Worm (Caenorhabditis elegans): ENCODE measurements around the gene hda-5.

The hda-5 gene

DNA sequence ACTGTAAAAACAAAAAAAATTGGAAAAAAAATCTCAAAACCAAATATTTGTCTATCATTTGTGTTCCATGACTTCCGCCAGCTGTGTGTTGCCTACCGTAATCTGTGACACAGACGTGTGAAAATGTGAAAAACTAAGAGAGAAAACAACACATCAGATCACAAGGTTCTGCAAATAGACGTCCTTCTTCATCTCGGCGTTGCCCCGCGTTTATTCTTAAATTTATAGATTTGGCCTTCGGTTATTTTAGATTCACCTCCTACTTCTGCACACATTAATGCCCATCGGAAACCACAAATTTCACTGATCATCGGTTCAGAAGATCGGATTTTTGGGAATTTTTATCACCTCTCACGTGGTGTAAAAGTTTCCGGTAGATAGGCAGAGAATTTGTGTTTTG, 40.3 kb downstream of the hda-5 start:
- TF ChIP-seq blmp-1 (tag; optimal IDR thresholded peaks at IDR 0.05) (peak; percentile 15), sptf-1 (tag; optimal IDR thresholded peaks at IDR 0.05) (no peak), grh-1 (GFP tag; IDR thresholded peaks at IDR 0.05) (no peak), elt-3 (tag; optimal IDR thresholded peaks at IDR 0.05) (peak in 1 of 6 experiments; percentile 48), ces-1 (GFP tag; optimal IDR thresholded peaks at IDR 0.05) (no peak), ceh-63 (GFP tag; optimal IDR thresholded peaks at IDR 0.05) (no peak), nhr-19 (GFP tag; conservative IDR thresholded peaks at IDR 0.05) (peak; percentile 21; the same call in 1 of the 2 replicates), alr-1 (tag; optimal IDR thresholded peaks at IDR 0.05; ENCODE audit: borderline replicate concordance) (no peak), ceh-88 (GFP tag; IDR thresholded peaks at IDR 0.05) (no peak), unc-98 (GFP tag; IDR thresholded peaks at IDR 0.05) (no peak), snu-23 (GFP tag; optimal IDR thresholded peaks at IDR 0.05) (peak; percentile 14), nhr-237 (tag; optimal IDR thresholded peaks at IDR 0.05) (no peak), nhr-85 (tag) (peak; percentile 89), lin-15B (tag; optimal IDR thresholded peaks at IDR 0.05) (no peak), nhr-76 (tag; optimal IDR thresholded peaks at IDR 0.05) (no peak), fkh-8 (tag; optimal IDR thresholded peaks at IDR 0.05) (no peak), hlh-4 (tag; optimal IDR thresholded peaks at IDR 0.05) (no peak), aha-1 (tag; optimal IDR thresholded peaks at IDR 0.05) (no peak), lin-14 (GFP tag; optimal IDR thresholded peaks at IDR 0.05) (peak; percentile 50), nhr-71 (tag; optimal IDR thresholded peaks at IDR 0.05) (peak; percentile 64), lsy-2 (tag; optimal IDR thresholded peaks at IDR 0.05) (peak in 1 of 2 experiments; percentile 18), nhr-20 (tag; optimal IDR thresholded peaks at IDR 0.05) (peak; percentile 60)

DNA sequence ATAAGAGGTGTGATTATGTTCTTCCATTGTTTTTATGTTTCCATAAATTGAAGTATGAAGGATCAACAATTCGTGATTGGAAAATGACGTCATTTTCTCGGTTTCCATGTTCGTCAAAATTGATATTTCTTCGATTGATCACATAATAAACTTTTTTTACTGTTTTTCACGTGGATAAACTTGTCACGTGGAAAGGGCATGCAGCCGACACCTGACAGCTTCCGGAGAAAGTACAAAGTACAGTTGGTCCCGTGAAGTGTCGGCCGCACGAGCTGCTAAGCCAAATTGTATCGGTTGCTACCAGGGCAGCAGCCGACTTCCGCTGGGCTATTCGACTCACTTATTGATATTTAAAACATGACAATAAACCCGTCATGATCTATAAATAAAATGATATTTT, 42.8 kb downstream of the hda-5 start:
- TF ChIP-seq hlh-4 (tag; optimal IDR thresholded peaks at IDR 0.05): no peak
- no peak for TF ChIP-seq rnt-1 (tag; optimal IDR thresholded peaks at IDR 0.05)
- TF ChIP-seq nhr-85 (tag): peak; percentile 90
- TF ChIP-seq snu-23 (GFP tag; optimal IDR thresholded peaks at IDR 0.05): peak; percentile 35
- TF ChIP-seq ets-5 (GFP tag; IDR thresholded peaks at IDR 0.05): no peak
- no peak for TF ChIP-seq nhr-28 (tag; optimal IDR thresholded peaks at IDR 0.05)
- TF ChIP-seq egl-13 (tag; optimal IDR thresholded peaks at IDR 0.05): no peak
- no peak for TF ChIP-seq ceh-63 (GFP tag; optimal IDR thresholded peaks at IDR 0.05)
- TF ChIP-seq nhr-19 (GFP tag; conservative IDR thresholded peaks at IDR 0.05): 0 out of 2 replicates have a peak, but pooled peaks have one; percentile 21
- TF ChIP-seq lin-14 (GFP tag; optimal IDR thresholded peaks at IDR 0.05): peak; percentile 35
- TF ChIP-seq nhr-20 (tag; optimal IDR thresholded peaks at IDR 0.05): peak; percentile 50
- TF ChIP-seq nhr-71 (tag; optimal IDR thresholded peaks at IDR 0.05): peak; percentile 57
- 0 out of 2 replicates have a peak, but pooled peaks have one; percentile 14 for TF ChIP-seq grh-1 (GFP tag; IDR thresholded peaks at IDR 0.05)
- peak; percentile 80 for TF ChIP-seq snpc-4 (tag; optimal IDR thresholded peaks at IDR 0.05)
- no peak for TF ChIP-seq lin-15B (tag; optimal IDR thresholded peaks at IDR 0.05)
- TF ChIP-seq nhr-47 (tag; optimal IDR thresholded peaks at IDR 0.05): peak; percentile 40
- TF ChIP-seq fkh-4 (tag; optimal IDR thresholded peaks at IDR 0.05; ENCODE audit: borderline replicate concordance): no peak
- TF ChIP-seq ama-1 (optimal IDR thresholded peaks at IDR 0.05): no peak
- TF ChIP-seq unc-30 (tag; optimal IDR thresholded peaks at IDR 0.05): no peak
- no peak for TF ChIP-seq pax-3 (tag; optimal IDR thresholded peaks at IDR 0.05)
- TF ChIP-seq pag-3 (tag; optimal IDR thresholded peaks at IDR 0.05; ENCODE audit: borderline replicate concordance, insufficient read depth): no peak
- TF ChIP-seq elt-3 (tag; optimal IDR thresholded peaks at IDR 0.05): no peak
- no peak for TF ChIP-seq F16B12.6 (tag; optimal IDR thresholded peaks at IDR 0.05)
- TF ChIP-seq skn-1 (tag; optimal IDR thresholded peaks at IDR 0.05): no peak
- peak; percentile 59 for TF ChIP-seq nhr-90 (tag; optimal IDR thresholded peaks at IDR 0.05; ENCODE audit: poor library complexity)
- TF ChIP-seq tbx-2 (tag; optimal IDR thresholded peaks at IDR 0.05): no peak
- TF ChIP-seq ceh-90 (tag; optimal IDR thresholded peaks at IDR 0.05): no peak
- no peak for TF ChIP-seq fkh-10 (GFP tag; optimal IDR thresholded peaks at IDR 0.05)
- no peak for TF ChIP-seq mab-9 (GFP tag; IDR thresholded peaks at IDR 0.05)
- TF ChIP-seq alr-1 (tag; optimal IDR thresholded peaks at IDR 0.05; ENCODE audit: borderline replicate concordance): no peak

All from whole organism, L1 larva.